Worm (Caenorhabditis elegans) whole organism, young adult: ENCODE results near the gene lbp-7.

ENCODE experiments used
- C06A6.2 ChIP-seq: fragments of 200-800 bp; sonication (Bioruptor generic); conservative IDR thresholded peaks from 2 replicates; pipeline ENCODE4 v1.3.6; 2022; ENCODE audit warnings: missing genetic modification characterization, missing compliant biosample characterization
- D2030.7 ChIP-seq: fragments of 200-800 bp; sonication (Bioruptor generic); IDR thresholded peaks from 2 replicates; pipeline ENCODE4 v1.3.6; 2022; ENCODE audit warnings: missing genetic modification reagents, missing genetic modification characterization, missing compliant biosample characterization
- F22D6.2 ChIP-seq: sonication (generic microtip); optimal IDR thresholded peaks from 2 replicates; lab custom pipeline; 2016; ENCODE audit warnings: mild to moderate bottlenecking, missing genetic modification characterization, missing compliant biosample characterization
- F33H1.4 ChIP-seq: fragments of 200-800 bp; sonication (Bioruptor generic); IDR thresholded peaks from 2 replicates; pipeline ENCODE4 v1.3.6; 2022; ENCODE audit warnings: missing genetic modification reagents, missing genetic modification characterization, missing compliant biosample characterization
- F57C9.4 ChIP-seq: sonication (generic microtip); optimal IDR thresholded peaks from 2 replicates; lab custom pipeline; 2017; ENCODE audit warnings: mild to moderate bottlenecking, missing genetic modification characterization, missing compliant biosample characterization
- K11D2.4 ChIP-seq: fragments of 200-800 bp; sonication (Bioruptor generic); IDR thresholded peaks from 2 replicates; pipeline ENCODE4 v1.3.6; 2022; ENCODE audit warnings: missing genetic modification reagents, missing genetic modification characterization, missing compliant biosample characterization
- T26A5.8 ChIP-seq: sonication (generic microtip); optimal IDR thresholded peaks from 2 replicates; lab custom pipeline; 2016; ENCODE audit warnings: missing genetic modification characterization, missing compliant biosample characterization
- Y67H2A.10 ChIP-seq: fragments of 200-800 bp; sonication (Bioruptor generic); conservative IDR thresholded peaks from 2 replicates; pipeline ENCODE4 v1.3.6; 2022; ENCODE audit warnings: missing genetic modification reagents, missing genetic modification characterization, missing compliant biosample characterization
- Y79H2A.3 ChIP-seq: fragments of 200-800 bp; sonication (Bioruptor generic); conservative IDR thresholded peaks from 2 replicates; pipeline ENCODE4 v1.3.6; 2022; ENCODE audit warnings: missing genetic modification reagents, missing genetic modification characterization, missing compliant biosample characterization
- Y95B8A.8 ChIP-seq: fragments of 200-800 bp; sonication (Bioruptor generic); IDR thresholded peaks from 2 replicates; pipeline ENCODE4 v1.3.6; 2022; ENCODE audit warnings: missing genetic modification reagents, missing genetic modification characterization, missing compliant biosample characterization
- ama-1 ChIP-seq, 3 experiments: fragments of 150-350 bp in 1 of 3; sonication (generic microtip) in 2 of 3; optimal IDR thresholded peaks; 2 replicates each; lab custom pipeline; 2014 to 2018; ENCODE audit warnings: missing biosample characterization in 2 of 3, missing genetic modification characterization in 2 of 3, missing genetic modification reagents in 2 of 3
- athp-1 ChIP-seq: sonication (generic microtip); optimal IDR thresholded peaks from 2 replicates; lab custom pipeline; 2017; ENCODE audit warnings: mild to moderate bottlenecking, missing genetic modification characterization, missing compliant biosample characterization
- attf-3 ChIP-seq: fragments of 200-800 bp; sonication (Bioruptor generic); conservative IDR thresholded peaks from 2 replicates; pipeline ENCODE4 v1.3.6; 2022; ENCODE audit warnings: missing genetic modification reagents, missing genetic modification characterization, missing compliant biosample characterization
- bed-2 ChIP-seq: fragments of 200-800 bp; sonication (Bioruptor generic); IDR thresholded peaks from 2 replicates; pipeline ENCODE4 v1.3.6; 2022; ENCODE audit warnings: missing genetic modification reagents, missing genetic modification characterization, missing compliant biosample characterization
- ccch-3 ChIP-seq: fragments of 200-800 bp; sonication (Bioruptor generic); optimal IDR thresholded peaks from 2 replicates; lab custom pipeline; 2018; ENCODE audit warnings: mild to moderate bottlenecking, missing genetic modification characterization, missing compliant biosample characterization
- cebp-2 ChIP-seq: fragments of 200-800 bp; sonication (Bioruptor generic); IDR thresholded peaks from 2 replicates; pipeline ENCODE4 v1.3.6; 2022; ENCODE audit warnings: missing genetic modification characterization, missing compliant biosample characterization
- ceh-100 ChIP-seq: fragments of 200-800 bp; sonication (Bioruptor generic); IDR thresholded peaks from 2 replicates; pipeline ENCODE4 v1.3.6; 2022; ENCODE audit warnings: missing genetic modification reagents, missing genetic modification characterization, missing compliant biosample characterization
- ceh-40 ChIP-seq: fragments of 200-800 bp; sonication (Bioruptor generic); IDR thresholded peaks from 2 replicates; pipeline ENCODE4 v1.3.6; 2022; ENCODE audit warnings: missing genetic modification characterization, missing compliant biosample characterization
- die-1 ChIP-seq: sonication (generic microtip); optimal IDR thresholded peaks from 2 replicates; lab custom pipeline; 2016; ENCODE audit warnings: missing genotype, mild to moderate bottlenecking, missing genetic modification characterization, missing compliant biosample characterization
- efl-1 ChIP-seq: fragments of 150-350 bp; optimal IDR thresholded peaks from 2 replicates; lab custom pipeline; 2014; ENCODE audit warnings: missing biosample characterization, missing genetic modification reagents, missing genetic modification characterization
- egl-18 ChIP-seq: fragments of 200-800 bp; sonication (Bioruptor generic); IDR thresholded peaks from 2 replicates; pipeline ENCODE4 v1.3.6; 2022; ENCODE audit warnings: missing genetic modification reagents, missing genetic modification characterization, missing compliant biosample characterization
- egl-44 ChIP-seq: fragments of 200-800 bp; sonication (Bioruptor generic); IDR thresholded peaks from 2 replicates; pipeline ENCODE4 v1.3.6; 2022; ENCODE audit warnings: missing genetic modification reagents, missing genetic modification characterization, missing compliant biosample characterization
- ekl-4 ChIP-seq: fragments of 200-800 bp; sonication (Bioruptor generic); IDR thresholded peaks from 2 replicates; pipeline ENCODE4 v1.3.6; 2022; ENCODE audit warnings: missing genetic modification reagents, missing genetic modification characterization, missing compliant biosample characterization
- hlh-26 ChIP-seq: fragments of 200-800 bp; sonication (Bioruptor generic); conservative IDR thresholded peaks from 2 replicates; pipeline ENCODE4 v1.3.6; 2022; ENCODE audit warnings: missing genetic modification reagents, missing genetic modification characterization, missing compliant biosample characterization
- hsf-1 ChIP-seq: fragments of 200-800 bp; sonication (Bioruptor generic); IDR thresholded peaks from 2 replicates; pipeline ENCODE4 v1.3.6; 2022; ENCODE audit warnings: missing genetic modification reagents, missing genetic modification characterization, missing compliant biosample characterization
- let-607 ChIP-seq, 2 experiments: fragments of 200-800 bp in 1 of 2; sonication (Bioruptor generic) in 1 of 2; sonication (generic microtip) in 1 of 2; optimal IDR thresholded peaks; 2 replicates each; lab custom pipeline; 2016 to 2018; ENCODE audit warnings: mild to moderate bottlenecking in 2 of 2, missing compliant biosample characterization in 2 of 2, missing genetic modification characterization in 2 of 2, moderate library complexity in 2 of 2, missing genotype in 1 of 2
- lin-40 ChIP-seq: sonication (generic microtip); optimal IDR thresholded peaks from 2 replicates; lab custom pipeline; 2016; ENCODE audit warnings: missing genetic modification characterization, mild to moderate bottlenecking, missing compliant biosample characterization, missing genotype, missing genetic modification reagents
- lin-54 ChIP-seq: fragments of 200-800 bp; sonication (Bioruptor generic); optimal IDR thresholded peaks from 2 replicates; lab custom pipeline; 2018; ENCODE audit warnings: mild to moderate bottlenecking, missing genetic modification characterization, missing compliant biosample characterization
- lir-1 ChIP-seq: fragments of 200-800 bp; sonication (Bioruptor generic); conservative IDR thresholded peaks from 2 replicates; pipeline ENCODE4 v1.3.6; 2022; ENCODE audit warnings: missing genetic modification reagents, missing genetic modification characterization, missing compliant biosample characterization
- lsy-27 ChIP-seq: sonication (generic microtip); optimal IDR thresholded peaks from 2 replicates; lab custom pipeline; 2017; ENCODE audit warnings: missing genetic modification characterization, mild to moderate bottlenecking, missing compliant biosample characterization, antibody characterized with exemption, missing genotype, borderline replicate concordance; ENCODE audit not compliant: insufficient read depth
- madf-6 ChIP-seq: fragments of 200-800 bp; sonication (Bioruptor generic); IDR thresholded peaks from 2 replicates; pipeline ENCODE4 v1.3.6; 2022; ENCODE audit warnings: missing genetic modification reagents, missing genetic modification characterization, missing compliant biosample characterization
- mel-28 ChIP-seq: sonication (generic microtip); optimal IDR thresholded peaks from 2 replicates; lab custom pipeline; 2016; ENCODE audit warnings: borderline replicate concordance, mild to moderate bottlenecking, missing genetic modification characterization, missing compliant biosample characterization
- nhr-80 ChIP-seq: sonication (generic microtip); optimal IDR thresholded peaks from 2 replicates; lab custom pipeline; 2016; ENCODE audit warnings: missing genetic modification characterization, missing compliant biosample characterization
- rcor-1 ChIP-seq: fragments of 200-800 bp; sonication (Bioruptor generic); IDR thresholded peaks from 2 replicates; pipeline ENCODE4 v1.3.6; 2022; ENCODE audit warnings: missing genetic modification reagents, missing genetic modification characterization, missing compliant biosample characterization
- rec-8 ChIP-seq, 2 experiments: sonication (generic microtip); optimal IDR thresholded peaks; 2 replicates each; lab custom pipeline; 2016; ENCODE audit warnings: mild to moderate bottlenecking in 2 of 2, missing genetic modification characterization in 2 of 2, missing genetic modification reagents in 2 of 2, missing genotype in 2 of 2, missing biosample characterization in 1 of 2, missing compliant biosample characterization in 1 of 2, moderate library complexity in 1 of 2
- repo-1 ChIP-seq: sonication (generic microtip); optimal IDR thresholded peaks from 2 replicates; lab custom pipeline; 2017; ENCODE audit warnings: mild to moderate bottlenecking, missing genetic modification characterization, missing compliant biosample characterization
- rpc-1 ChIP-seq, 2 experiments: fragments of 150-350 bp in 1 of 2; sonication (generic microtip) in 1 of 2; optimal IDR thresholded peaks; 2 replicates each; lab custom pipeline; 2014 to 2018; ENCODE audit warnings: missing biosample characterization in 1 of 2, missing genetic modification characterization in 1 of 2, missing genetic modification reagents in 1 of 2, missing genotype in 1 of 2
- snpc-1.3 ChIP-seq: sonication (generic microtip); optimal IDR thresholded peaks from 2 replicates; lab custom pipeline; 2017; ENCODE audit warnings: missing genetic modification characterization, mild to moderate bottlenecking, missing compliant biosample characterization, antibody characterized with exemption, moderate library complexity, missing genotype, missing genetic modification reagents; ENCODE audit not compliant: insufficient read depth
- snpc-3.4 ChIP-seq: sonication (generic microtip); optimal IDR thresholded peaks from 2 replicates; lab custom pipeline; 2017; ENCODE audit warnings: missing genetic modification characterization, mild to moderate bottlenecking, missing compliant biosample characterization, antibody characterized with exemption, moderate library complexity, missing genotype, missing genetic modification reagents
- somi-1 ChIP-seq: fragments of 200-800 bp; sonication (Bioruptor generic); optimal IDR thresholded peaks from 2 replicates; lab custom pipeline; 2018; ENCODE audit warnings: mild to moderate bottlenecking, missing genetic modification characterization, missing compliant biosample characterization
- sptf-2 ChIP-seq: fragments of 200-800 bp; sonication (Bioruptor generic); optimal IDR thresholded peaks from 2 replicates; lab custom pipeline; 2018; ENCODE audit warnings: mild to moderate bottlenecking, missing genetic modification characterization, missing compliant biosample characterization
- tbx-9 ChIP-seq: sonication (generic microtip); optimal IDR thresholded peaks from 2 replicates; lab custom pipeline; 2016; ENCODE audit warnings: borderline replicate concordance, missing genetic modification characterization, inconsistent platforms, missing compliant biosample characterization
- xnd-1 ChIP-seq: sonication (generic microtip); optimal IDR thresholded peaks from 2 replicates; lab custom pipeline; 2016; ENCODE audit warnings: missing genotype, missing genetic modification reagents, missing genetic modification characterization, missing compliant biosample characterization
- zim-3 ChIP-seq: sonication (generic microtip); optimal IDR thresholded peaks from 2 replicates; lab custom pipeline; 2017; ENCODE audit warnings: mild to moderate bottlenecking, missing genetic modification characterization, moderate library complexity, missing compliant biosample characterization
- ztf-25 ChIP-seq: fragments of 200-800 bp; sonication (Bioruptor generic); IDR thresholded peaks from 2 replicates; pipeline ENCODE4 v1.3.6; 2022; ENCODE audit warnings: missing genetic modification reagents, missing genetic modification characterization, missing compliant biosample characterization

The lbp-7 gene

DNA sequence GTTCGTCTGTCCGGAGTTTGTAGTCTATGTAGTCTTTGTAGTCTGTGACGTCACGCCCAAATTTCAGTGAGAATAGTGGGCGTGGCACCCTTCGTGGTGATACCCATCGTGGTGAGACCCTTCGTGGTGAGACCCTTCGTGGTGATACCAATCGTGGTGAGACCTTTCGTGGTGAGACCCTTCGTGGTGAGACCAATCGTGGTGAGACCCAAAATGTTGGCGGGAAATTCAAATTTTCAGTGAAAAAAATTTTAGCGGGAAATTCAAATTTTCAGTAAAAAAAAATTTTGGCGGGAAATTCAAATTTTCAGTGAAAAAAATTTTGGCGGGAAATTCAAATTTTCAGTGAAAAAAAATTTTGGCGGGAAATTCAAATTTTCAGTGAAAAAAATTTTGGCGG, 2.8 kb downstream of the lbp-7 start:
- TF ChIP-seq F33H1.4 (GFP tag; lab: Robert Waterston, UW) = peak; percentile 73
- peak; percentile 24; the same call in 1 of the 2 replicates for TF ChIP-seq D2030.7 (GFP tag; lab: Robert Waterston, UW)

ce11 chrV:13887358-13887757, 8.0 kb downstream of the lbp-7 start, which contains the start of gene srsx-19:
srsx-19 (plus strand) TSS chrV:13887658.
- no peak for TF ChIP-seq ceh-40
- no peak for TF ChIP-seq ama-1 (optimal IDR thresholded peaks at IDR 0.05; lab: Kevin White, UChicago)
- TF ChIP-seq ama-1 (GFP tag; optimal IDR thresholded peaks at IDR 0.05; lab: Kevin White, UChicago) = no peak
- no peak for TF ChIP-seq repo-1
- no peak for TF ChIP-seq mel-28
- no peak for TF ChIP-seq Y67H2A.10 (GFP tag; lab: Robert Waterston, UW)
- no peak for TF ChIP-seq xnd-1 (tag; lab: Kevin White, UChicago)
- no peak for TF ChIP-seq K11D2.4 (GFP tag; lab: Robert Waterston, UW)
- TF ChIP-seq rpc-1 (optimal IDR thresholded peaks at IDR 0.05; lab: Kevin White, UChicago) = no peak
- no peak for TF ChIP-seq rpc-1 (tag; optimal IDR thresholded peaks at IDR 0.05; lab: Kevin White, UChicago)
- TF ChIP-seq madf-6 (GFP tag; lab: Robert Waterston, UW) = no peak
- TF ChIP-seq cebp-2 (GFP tag; lab: Robert Waterston, UW) = no peak
- no peak for TF ChIP-seq F57C9.4 (tag; lab: Kevin White, UChicago)
- no peak for TF ChIP-seq hsf-1 (GFP tag; lab: Robert Waterston, UW)
- no peak for TF ChIP-seq snpc-3.4 (tag; lab: Kevin White, UChicago)
- TF ChIP-seq let-607 (tag; optimal IDR thresholded peaks at IDR 0.05; lab: Kevin White, UChicago) = no peak
- TF ChIP-seq lsy-27 (tag; lab: Kevin White, UChicago) = no peak
- TF ChIP-seq ccch-3 (GFP tag; lab: Kevin White, UChicago) = no peak
- no peak for TF ChIP-seq Y79H2A.3
- no peak for TF ChIP-seq egl-18 (GFP tag; lab: Robert Waterston, UW)
- TF ChIP-seq ztf-25 (GFP tag; lab: Robert Waterston, UW) = no peak
- no peak for TF ChIP-seq C06A6.2 (GFP tag; lab: Robert Waterston, UW)

ce11 chrV:13889516-13889915, 10.2 kb downstream of the lbp-7 start, which contains the start of gene spp-12:
spp-12 (plus strand) TSS chrV:13889816.
- TF ChIP-seq die-1 (no peak), Y95B8A.8 (no peak), nhr-80 (no peak), sptf-2 (no peak), bed-2 (GFP tag; lab: Robert Waterston, UW) (no peak), attf-3 (GFP tag; lab: Robert Waterston, UW) (no peak), snpc-3.4 (tag; lab: Kevin White, UChicago) (no peak), athp-1 (no peak), efl-1 (GFP tag; lab: Kevin White, UChicago) (no peak), F33H1.4 (GFP tag; lab: Robert Waterston, UW) (no peak), ekl-4 (GFP tag; lab: Robert Waterston, UW) (no peak), madf-6 (GFP tag; lab: Robert Waterston, UW) (no peak)

- TF ChIP-seq lin-54 (GFP tag; lab: Kevin White, UChicago) (no peak), egl-44 (no peak), T26A5.8 (tag; lab: Kevin White, UChicago) (no peak), lir-1 (no peak), rec-8 (tag; optimal IDR thresholded peaks at IDR 0.05; lab: Kevin White, UChicago) (no peak), lin-40 (no peak), rcor-1 (GFP tag; lab: Robert Waterston, UW) (no peak), tbx-9 (tag; lab: Kevin White, UChicago) (no peak), somi-1 (GFP tag; lab: Kevin White, UChicago) (no peak), zim-3 (tag; lab: Kevin White, UChicago) (no peak), hlh-26 (GFP tag; lab: Robert Waterston, UW) (no peak), ceh-100 (no peak), F22D6.2 (tag; lab: Kevin White, UChicago) (no peak), snpc-1.3 (tag; lab: Kevin White, UChicago) (no peak)
These were observed 11.1 kb downstream of the lbp-7 start, which contains the start of gene lbp-8 for ce11 chrV:13890473-13890872. lbp-8 (plus strand) TSS chrV:13890773.
